Worm (Caenorhabditis elegans): Measurements from ENCODE around the gene acly-1.
A peak's percentile ranks its signal among the peaks of the same experiment; 100 is the strongest.

Gene acly-1

ce11 chrX:1503698-1504501, 24.6 kb downstream of the acly-1 start (continued):
- TF ChIP-seq snu-23 (GFP tag; optimal IDR thresholded peaks at IDR 0.05) (peak; percentile 72), nhr-85 (tag) (peak; percentile 85), nhr-47 (tag; optimal IDR thresholded peaks at IDR 0.05) (peak; percentile 61), C34B4.2 (tag; optimal IDR thresholded peaks at IDR 0.05) (peak; percentile 7), unc-130 (tag; optimal IDR thresholded peaks at IDR 0.05) (peak; percentile 56), alr-1 (tag; optimal IDR thresholded peaks at IDR 0.05; ENCODE audit: borderline replicate concordance) (no peak), ceh-63 (GFP tag; optimal IDR thresholded peaks at IDR 0.05) (no peak), lin-39 (tag; optimal IDR thresholded peaks at IDR 0.05) (peak; percentile 53), fkh-4 (tag; optimal IDR thresholded peaks at IDR 0.05; ENCODE audit: borderline replicate concordance) (no peak), efl-3 (GFP tag; optimal IDR thresholded peaks at IDR 0.05) (no peak), nhr-90 (tag; optimal IDR thresholded peaks at IDR 0.05; ENCODE audit: poor library complexity) (peak; percentile 80)

ce11 chrX:1504529-1505080, 25.3 kb downstream of the acly-1 start:
- peak; percentile 90 for TF ChIP-seq blmp-1 (tag; optimal IDR thresholded peaks at IDR 0.05)
- peak; percentile 99 for TF ChIP-seq nhr-20 (tag; optimal IDR thresholded peaks at IDR 0.05)
- TF ChIP-seq irx-1 (tag; optimal IDR thresholded peaks at IDR 0.05), result peak; percentile 91
- peak; percentile 99 for TF ChIP-seq ama-1 (optimal IDR thresholded peaks at IDR 0.05)
- TF ChIP-seq nhr-19 (GFP tag; conservative IDR thresholded peaks at IDR 0.05), result peak; percentile 95
- TF ChIP-seq nhr-28 (tag; optimal IDR thresholded peaks at IDR 0.05), result no peak
- peak; percentile 84 for TF ChIP-seq pax-3 (tag; optimal IDR thresholded peaks at IDR 0.05)
- TF ChIP-seq hpl-2 (GFP tag; optimal IDR thresholded peaks at IDR 0.05), result peak; percentile 90
- TF ChIP-seq nhr-76 (tag; optimal IDR thresholded peaks at IDR 0.05), result no peak
- peak; percentile 95 for TF ChIP-seq skn-1 (tag; optimal IDR thresholded peaks at IDR 0.05)
- peak; percentile 100 for TF ChIP-seq nhr-85 (tag)
- TF ChIP-seq sup-37 (GFP tag; optimal IDR thresholded peaks at IDR 0.05), result peak; percentile 85
- peak; percentile 92 for TF ChIP-seq nhr-47 (tag; optimal IDR thresholded peaks at IDR 0.05)
- TF ChIP-seq isw-1 (GFP tag; IDR thresholded peaks at IDR 0.05), result 0 out of 2 replicates have a peak, but pooled peaks have one; percentile 3
- no peak for TF ChIP-seq egl-13 (tag; optimal IDR thresholded peaks at IDR 0.05)
- TF ChIP-seq lin-35 (GFP tag; optimal IDR thresholded peaks at IDR 0.05), result peak; percentile 58 to 92
- peak; percentile 63 for TF ChIP-seq ceh-88 (GFP tag; IDR thresholded peaks at IDR 0.05)
- peak; percentile 86 for TF ChIP-seq nhr-77 (tag; optimal IDR thresholded peaks at IDR 0.05)
- TF ChIP-seq lin-39 (tag; optimal IDR thresholded peaks at IDR 0.05), result peak; percentile 82
- TF ChIP-seq nhr-84 (tag; optimal IDR thresholded peaks at IDR 0.05), result no peak
- peak; percentile 15 for TF ChIP-seq F16B12.6 (tag; optimal IDR thresholded peaks at IDR 0.05)
- TF ChIP-seq unc-86 (tag; optimal IDR thresholded peaks at IDR 0.05), result no peak
- TF ChIP-seq zag-1 (tag; optimal IDR thresholded peaks at IDR 0.05), result no peak
- peak; percentile 99 for TF ChIP-seq nhr-71 (tag; optimal IDR thresholded peaks at IDR 0.05)
- peak; percentile 96 for TF ChIP-seq snu-23 (GFP tag; optimal IDR thresholded peaks at IDR 0.05)
- TF ChIP-seq lsy-2 (tag; optimal IDR thresholded peaks at IDR 0.05), result peak; percentile 82 to 96
- TF ChIP-seq nhr-90 (tag; optimal IDR thresholded peaks at IDR 0.05; ENCODE audit: poor library complexity), result peak; percentile 98
- TF ChIP-seq ztf-11 (tag; optimal IDR thresholded peaks at IDR 0.05), result peak in 1 of 2 experiments; percentile 20
- no peak for TF ChIP-seq ceh-8 (GFP tag; optimal IDR thresholded peaks at IDR 0.05)
- TF ChIP-seq swsn-7 (tag; optimal IDR thresholded peaks at IDR 0.05), result peak; percentile 85
- TF ChIP-seq dsc-1 (tag; optimal IDR thresholded peaks at IDR 0.05), result no peak
- no peak for TF ChIP-seq alr-1 (tag; optimal IDR thresholded peaks at IDR 0.05; ENCODE audit: borderline replicate concordance)
- no peak for TF ChIP-seq mef-2 (tag; optimal IDR thresholded peaks at IDR 0.05)
- no peak for TF ChIP-seq sptf-1 (tag; optimal IDR thresholded peaks at IDR 0.05)
- TF ChIP-seq fkh-8 (tag; optimal IDR thresholded peaks at IDR 0.05), result peak; percentile 17
- peak; percentile 68 for TF ChIP-seq C34B4.2 (tag; optimal IDR thresholded peaks at IDR 0.05)
- peak; percentile 70 for TF ChIP-seq jun-1 (tag; optimal IDR thresholded peaks at IDR 0.05)
- peak in 1 of 2 experiments; percentile 8 for TF ChIP-seq egl-27 (tag; optimal IDR thresholded peaks at IDR 0.05)
- no peak for TF ChIP-seq ces-1 (GFP tag; optimal IDR thresholded peaks at IDR 0.05)
- TF ChIP-seq lin-13 (GFP tag; optimal IDR thresholded peaks at IDR 0.05), result peak; percentile 92
- TF ChIP-seq lin-15B (tag; optimal IDR thresholded peaks at IDR 0.05), result no peak
- TF ChIP-seq mdl-1 (tag; optimal IDR thresholded peaks at IDR 0.05), result peak in 1 of 2 experiments; percentile 99
- TF ChIP-seq lir-3 (tag; optimal IDR thresholded peaks at IDR 0.05; ENCODE audit: poor library complexity), result peak; percentile 88
- TF ChIP-seq tbx-2 (tag; optimal IDR thresholded peaks at IDR 0.05), result peak; percentile 96
